Worm (Caenorhabditis elegans) whole organism, L2 larva: Measurements from ENCODE around the gene rme-4.

ENCODE experiments used
- Y55F3AM.14 ChIP-seq: fragments of 200-800 bp; sonication (Bioruptor generic); optimal IDR thresholded peaks from 2 replicates; lab custom pipeline; 2018; ENCODE audit warnings: mild to moderate bottlenecking, missing genetic modification characterization, missing compliant biosample characterization
- ama-1 ChIP-seq: fragments of 150-350 bp; optimal IDR thresholded peaks from 2 replicates; lab custom pipeline; 2018; ENCODE audit warnings: inconsistent platforms
- lsy-2 ChIP-seq, 2 experiments: fragments of 150-350 bp in 1 of 2; sonication (generic microtip) in 1 of 2; optimal IDR thresholded peaks; 2 replicates each; lab custom pipeline; 2014 to 2017; ENCODE audit warnings: missing biosample characterization in 2 of 2, missing genetic modification characterization in 2 of 2
- nhr-11 ChIP-seq: fragments of 150-350 bp; optimal IDR thresholded peaks from 2 replicates; lab custom pipeline; 2014; ENCODE audit warnings: missing biosample characterization, missing genetic modification characterization
- nhr-12 ChIP-seq: fragments of 150-350 bp; optimal IDR thresholded peaks from 2 replicates; lab custom pipeline; 2014; ENCODE audit warnings: missing biosample characterization, missing genetic modification characterization
- nhr-6 ChIP-seq: fragments of 150-350 bp; optimal IDR thresholded peaks from 2 replicates; lab custom pipeline; 2014; ENCODE audit warnings: missing biosample characterization, missing genetic modification characterization
- nhr-77 ChIP-seq: fragments of 150-350 bp; optimal IDR thresholded peaks from 2 replicates; lab custom pipeline; 2014; ENCODE audit warnings: missing biosample characterization, missing genetic modification characterization
- snpc-4 ChIP-seq: fragments of 150-350 bp; optimal IDR thresholded peaks from 2 replicates; lab custom pipeline; 2014; ENCODE audit warnings: missing biosample characterization, missing genetic modification characterization
- unc-39 ChIP-seq: fragments of 150-350 bp; optimal IDR thresholded peaks from 2 replicates; lab custom pipeline; 2014; ENCODE audit warnings: missing biosample characterization, missing genetic modification characterization
- unc-55 ChIP-seq: fragments of 150-350 bp; sonication (generic microtip); optimal IDR thresholded peaks from 3 replicates; lab custom pipeline; 2014; ENCODE audit warnings: missing biosample characterization, missing genetic modification reagents, missing genetic modification characterization

- no peak for TF ChIP-seq nhr-77 (tag; lab: Kevin White, UChicago)
- TF ChIP-seq nhr-12 (tag; lab: Kevin White, UChicago), result no peak
- no peak for TF ChIP-seq snpc-4 (tag; lab: Kevin White, UChicago)
- no peak for TF ChIP-seq lsy-2 (tag; optimal IDR thresholded peaks at IDR 0.05; lab: Kevin White, UChicago)
- TF ChIP-seq nhr-11 (tag; lab: Kevin White, UChicago), result no peak
- no peak for TF ChIP-seq ama-1 (lab: Kevin White, UChicago)
- TF ChIP-seq unc-55, result no peak
- no peak for TF ChIP-seq unc-39 (tag; lab: Kevin White, UChicago)
- no peak for TF ChIP-seq Y55F3AM.14 (GFP tag; lab: Kevin White, UChicago)
- no peak for TF ChIP-seq nhr-6 (tag; lab: Kevin White, UChicago)
These were observed 38.7 kb downstream of the rme-4 start, which contains the start of gene R07E3.1 for ce11 chrX:10340986-10341385.
